Fruit fly (Drosophila melanogaster) whole organism, embryonic: Measurements from ENCODE around the gene CG31948.

Experiments used
- B-H2 ChIP-seq: fragments of 200-800 bp; sonication (Bioruptor generic); optimal IDR thresholded peaks from 2 replicates; lab custom pipeline; 2018; ENCODE audit warnings: missing biosample characterization, mild to moderate bottlenecking, missing genetic modification characterization
- CG1024 ChIP-seq: fragments of 200-800 bp; sonication (Bioruptor generic); IDR thresholded peaks from 2 replicates; pipeline ENCODE4 v1.3.6; 2022; ENCODE audit warnings: missing biosample characterization, missing genetic modification characterization
- CG10431 ChIP-seq: fragments of 200-800 bp; sonication (Bioruptor generic); optimal IDR thresholded peaks from 3 replicates; lab custom pipeline; 2018; ENCODE audit warnings: missing biosample characterization, mild to moderate bottlenecking, missing genetic modification characterization
- CG11093 ChIP-seq: fragments of 200-800 bp; sonication (Bioruptor generic); IDR thresholded peaks from 3 replicates; pipeline ENCODE4 v1.3.6; 2022; ENCODE audit warnings: missing biosample characterization, missing genetic modification characterization
- CG11695 ChIP-seq: fragments of 200-800 bp; sonication (Bioruptor generic); IDR thresholded peaks from 3 replicates; pipeline ENCODE4 v1.3.6; 2022; ENCODE audit warnings: missing biosample characterization, missing genetic modification characterization
- CG13123 ChIP-seq: fragments of 200-800 bp; sonication (Bioruptor generic); optimal IDR thresholded peaks from 2 replicates; lab custom pipeline; 2016; ENCODE audit warnings: missing biosample characterization, missing genetic modification characterization
- CG13894 ChIP-seq: fragments of 200-800 bp; sonication (Bioruptor generic); optimal IDR thresholded peaks from 3 replicates; lab custom pipeline; 2018; ENCODE audit warnings: missing biosample characterization, mild to moderate bottlenecking, missing genetic modification characterization, moderate library complexity
- CG14441 ChIP-seq: fragments of 200-800 bp; sonication (Bioruptor generic); IDR thresholded peaks from 2 replicates; pipeline ENCODE4 v1.3.6; 2022; ENCODE audit warnings: missing biosample characterization, missing genetic modification characterization
- CG1602 ChIP-seq: fragments of 200-800 bp; sonication (Bioruptor generic); optimal IDR thresholded peaks from 3 replicates; lab custom pipeline; 2016; ENCODE audit warnings: missing biosample characterization, missing genetic modification characterization
- CG1647 ChIP-seq: fragments of 200-800 bp; sonication (Bioruptor generic); optimal IDR thresholded peaks from 3 replicates; lab custom pipeline; 2016; ENCODE audit warnings: missing biosample characterization, missing genetic modification characterization
- CG16779 ChIP-seq: fragments of 200-800 bp; sonication (Bioruptor generic); IDR thresholded peaks from 2 replicates; pipeline ENCODE4 v1.3.6; 2022; ENCODE audit warnings: missing biosample characterization, missing genetic modification characterization
- CG17612 ChIP-seq: fragments of 200-800 bp; sonication (Bioruptor generic); IDR thresholded peaks from 2 replicates; pipeline ENCODE4 v1.3.6; 2022; ENCODE audit warnings: missing biosample characterization, missing genetic modification characterization
- CG2129 ChIP-seq: fragments of 200-800 bp; sonication (Bioruptor generic); IDR thresholded peaks from 2 replicates; pipeline ENCODE4 v1.3.6; 2022; ENCODE audit warnings: missing biosample characterization, missing genetic modification characterization; ENCODE audit not compliant: partially characterized antibody
- CG32767 ChIP-seq: fragments of 200-800 bp; sonication (Bioruptor generic); IDR thresholded peaks from 2 replicates; pipeline ENCODE4 v1.3.6; 2022; ENCODE audit warnings: missing biosample characterization, missing genetic modification characterization
- CG7987 ChIP-seq: fragments of 200-800 bp; sonication (Bioruptor generic); optimal IDR thresholded peaks from 2 replicates; lab custom pipeline; 2018; ENCODE audit warnings: missing biosample characterization, mild to moderate bottlenecking, missing genetic modification characterization, moderate library complexity
- CG8290 ChIP-seq, 3 experiments: fragments of 200-800 bp; sonication (Bioruptor generic); optimal IDR thresholded peaks; 2 replicates each; lab custom pipeline; 2016 to 2019; ENCODE audit warnings: missing biosample characterization in 3 of 3, missing genetic modification characterization in 3 of 3, mild to moderate bottlenecking in 2 of 3, moderate library complexity in 1 of 3
- Chrac-16 ChIP-seq: fragments of 200-800 bp; sonication (Bioruptor generic); optimal IDR thresholded peaks from 3 replicates; lab custom pipeline; 2016; ENCODE audit warnings: missing biosample characterization, missing genetic modification characterization
- Dbx ChIP-seq: fragments of 200-800 bp; sonication (Bioruptor generic); IDR thresholded peaks from 3 replicates; pipeline ENCODE4 v1.3.6; 2022; ENCODE audit warnings: missing biosample characterization, missing genetic modification characterization
- Dp ChIP-seq: fragments of 200-800 bp; sonication (Bioruptor generic); optimal IDR thresholded peaks from 2 replicates; lab custom pipeline; 2018; ENCODE audit warnings: missing biosample characterization, mild to moderate bottlenecking, missing genetic modification characterization, moderate library complexity
- Elba2 ChIP-seq: fragments of 200-800 bp; sonication (Bioruptor generic); optimal IDR thresholded peaks from 3 replicates; lab custom pipeline; 2016; ENCODE audit warnings: missing biosample characterization, missing genetic modification characterization
- HLH4C ChIP-seq: fragments of 200-800 bp; sonication (Bioruptor generic); IDR thresholded peaks from 3 replicates; pipeline ENCODE4 v1.3.6; 2022; ENCODE audit warnings: missing biosample characterization, missing genetic modification characterization; ENCODE audit not compliant: partially characterized antibody
- Hr78 ChIP-seq, 2 experiments: fragments of 200-800 bp in 1 of 2; fragments of >200 bp in 1 of 2; sonication (Bioruptor generic) in 1 of 2; optimal IDR thresholded peaks; 2 replicates each; lab custom pipeline; 2017 to 2019; ENCODE audit warnings: missing biosample characterization in 2 of 2, missing genetic modification characterization in 2 of 2, mild to moderate bottlenecking in 1 of 2, moderate library complexity in 1 of 2
- Hsf ChIP-seq: fragments of 200-800 bp; sonication (Bioruptor generic); optimal IDR thresholded peaks from 3 replicates; lab custom pipeline; 2016; ENCODE audit warnings: missing biosample characterization, missing genetic modification characterization
- Lhr ChIP-seq: fragments of 200-800 bp; sonication (Bioruptor generic); optimal IDR thresholded peaks from 3 replicates; lab custom pipeline; 2017; ENCODE audit warnings: mild to moderate bottlenecking, missing biosample characterization, missing genetic modification reagents, missing genetic modification characterization
- Lim3 ChIP-seq: fragments of 200-800 bp; sonication (Bioruptor generic); IDR thresholded peaks from 2 replicates; pipeline ENCODE4 v1.3.6; 2022; ENCODE audit warnings: missing biosample characterization, missing genetic modification characterization
- MBD-R2 ChIP-seq: fragments of 200-800 bp; sonication (Bioruptor generic); IDR thresholded peaks from 2 replicates; pipeline ENCODE4 v1.3.6; 2022; ENCODE audit warnings: missing biosample characterization, missing genetic modification characterization
- MTF-1 ChIP-seq: fragments of 200-800 bp; sonication (Bioruptor generic); optimal IDR thresholded peaks from 2 replicates; lab custom pipeline; 2018; ENCODE audit warnings: missing biosample characterization, mild to moderate bottlenecking, missing genetic modification characterization, borderline replicate concordance
- Mad ChIP-seq: fragments of 200-800 bp; sonication (Bioruptor generic); optimal IDR thresholded peaks from 2 replicates; lab custom pipeline; 2016; ENCODE audit warnings: missing biosample characterization, missing genetic modification characterization
- Mes4 ChIP-seq: fragments of 200-800 bp; sonication (Bioruptor generic); optimal IDR thresholded peaks from 2 replicates; lab custom pipeline; 2016; ENCODE audit warnings: missing biosample characterization, missing genetic modification characterization
- Optix ChIP-seq: fragments of 200-800 bp; sonication (Bioruptor generic); IDR thresholded peaks from 3 replicates; pipeline ENCODE4 v1.3.6; 2022; ENCODE audit warnings: missing biosample characterization, missing genetic modification characterization
- Rx ChIP-seq: fragments of 200-800 bp; sonication (Bioruptor generic); IDR thresholded peaks from 2 replicates; pipeline ENCODE4 v1.3.6; 2022; ENCODE audit warnings: missing biosample characterization, missing genetic modification characterization
- Sox102F ChIP-seq: fragments of 200-800 bp; sonication (Bioruptor generic); optimal IDR thresholded peaks from 2 replicates; lab custom pipeline; 2018; ENCODE audit warnings: missing biosample characterization, mild to moderate bottlenecking, missing genetic modification characterization, moderate library complexity
- Spps ChIP-seq: fragments of 200-800 bp; sonication (Bioruptor generic); optimal IDR thresholded peaks from 2 replicates; lab custom pipeline; 2018; ENCODE audit warnings: missing biosample characterization, mild to moderate bottlenecking, missing genetic modification characterization
- ab ChIP-seq: fragments of 200-800 bp; sonication (Bioruptor generic); optimal IDR thresholded peaks from 2 replicates; lab custom pipeline; 2016; ENCODE audit warnings: missing biosample characterization, missing genetic modification characterization
- ac ChIP-seq: fragments of 200-800 bp; sonication (Bioruptor generic); optimal IDR thresholded peaks from 3 replicates; lab custom pipeline; 2017; ENCODE audit warnings: missing biosample characterization, mild to moderate bottlenecking, missing genetic modification characterization
- ash1 ChIP-seq: fragments of 200-800 bp; sonication (Bioruptor generic); optimal IDR thresholded peaks from 2 replicates; lab custom pipeline; 2018; ENCODE audit warnings: missing biosample characterization, mild to moderate bottlenecking, missing genetic modification characterization
- chn ChIP-seq: fragments of 200-800 bp; sonication (Bioruptor generic); optimal IDR thresholded peaks from 2 replicates; lab custom pipeline; 2016; ENCODE audit warnings: missing biosample characterization, missing genetic modification characterization
- dpn ChIP-seq, 2 experiments: fragments of 200-800 bp; sonication (Bioruptor generic); optimal IDR thresholded peaks; 3 replicates each; lab custom pipeline; 2016; ENCODE audit warnings: missing biosample characterization in 2 of 2, missing genetic modification characterization in 2 of 2
- pb ChIP-seq: fragments of 200-800 bp; sonication (Bioruptor generic); optimal IDR thresholded peaks from 3 replicates; lab custom pipeline; 2016; ENCODE audit warnings: missing biosample characterization, missing genetic modification characterization
- pros ChIP-seq: fragments of 200-800 bp; sonication (Bioruptor generic); optimal IDR thresholded peaks from 3 replicates; lab custom pipeline; 2019; ENCODE audit warnings: missing biosample characterization, mild to moderate bottlenecking, missing genetic modification characterization, moderate library complexity
- row ChIP-seq: fragments of 200-800 bp; sonication (Bioruptor generic); IDR thresholded peaks from 3 replicates; pipeline ENCODE4 v1.3.6; 2022; ENCODE audit warnings: missing biosample characterization, missing genetic modification characterization
- scrt ChIP-seq: fragments of 200-800 bp; sonication (Bioruptor generic); optimal IDR thresholded peaks from 2 replicates; lab custom pipeline; 2018; ENCODE audit warnings: missing biosample characterization, mild to moderate bottlenecking, missing genetic modification characterization, moderate library complexity
- sd ChIP-seq: fragments of 200-800 bp; sonication (Bioruptor generic); optimal IDR thresholded peaks from 3 replicates; lab custom pipeline; 2018; ENCODE audit warnings: missing biosample characterization, mild to moderate bottlenecking, missing genetic modification characterization, moderate library complexity
- sna ChIP-seq: fragments of 200-800 bp; sonication (Bioruptor generic); IDR thresholded peaks from 2 replicates; pipeline ENCODE4 v1.3.6; 2022; ENCODE audit warnings: missing biosample characterization, missing genetic modification characterization; ENCODE audit not compliant: partially characterized antibody
- so ChIP-seq: fragments of 200-800 bp; sonication (Bioruptor generic); IDR thresholded peaks from 3 replicates; pipeline ENCODE4 v1.3.6; 2022; ENCODE audit warnings: missing biosample characterization, missing genetic modification characterization
- tgo ChIP-seq: fragments of 200-800 bp; sonication (Bioruptor generic); IDR thresholded peaks from 3 replicates; pipeline ENCODE4 v1.3.6; 2022; ENCODE audit warnings: missing biosample characterization, missing genetic modification characterization
- tna ChIP-seq: fragments of 200-800 bp; sonication (Bioruptor generic); IDR thresholded peaks from 2 replicates; pipeline ENCODE4 v1.3.6; 2022; ENCODE audit warnings: missing biosample characterization, missing genetic modification characterization; ENCODE audit not compliant: partially characterized antibody
- zf30C ChIP-seq: fragments of 200-800 bp; sonication (Bioruptor generic); optimal IDR thresholded peaks from 3 replicates; lab custom pipeline; 2018; ENCODE audit warnings: missing biosample characterization, mild to moderate bottlenecking, missing genetic modification characterization

CG31948 gene

DNA sequence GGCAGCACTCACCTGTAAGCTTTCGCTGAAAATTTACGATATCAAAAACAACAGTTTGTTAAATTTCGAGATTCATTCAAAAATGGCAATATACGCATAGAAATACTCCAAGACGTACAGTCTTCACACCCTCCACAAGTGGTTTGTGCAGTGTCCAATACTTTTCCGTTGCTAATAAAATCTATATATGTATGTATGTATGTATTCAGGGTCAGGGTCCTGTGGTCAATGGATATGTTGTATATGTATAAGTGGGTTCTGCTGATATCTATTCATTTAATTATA lies 40.2 kb downstream of the CG31948 start (continued):
- no peak for TF ChIP-seq B-H2 (GFP tag; lab: Kevin White, UChicago)
- TF ChIP-seq zf30C = no peak
- TF ChIP-seq CG11695 (GFP tag; lab: Robert Waterston, UW) = peak; percentile 15; the same call in 1 of the 3 replicates
- 0 out of 2 replicates have a peak, but pooled peaks have one; percentile 11 for TF ChIP-seq CG16779 (GFP tag; lab: Robert Waterston, UW)
- no peak for TF ChIP-seq Spps (tag; lab: Kevin White, UChicago)
- TF ChIP-seq Optix = no peak
- no peak for TF ChIP-seq pb
- no peak for TF ChIP-seq Dp
- no peak for TF ChIP-seq Rx (GFP tag; lab: Robert Waterston, UW)

- TF ChIP-seq Hr78 (GFP tag; optimal IDR thresholded peaks at IDR 0.05; lab: Kevin White, UChicago) (no peak), MTF-1 (GFP tag; lab: Kevin White, UChicago) (peak; percentile 70), row (GFP tag; lab: Robert Waterston, UW) (peak; percentile 62), dpn (GFP tag; optimal IDR thresholded peaks at IDR 0.05; lab: Kevin White, UChicago) (peak in 1 of 2 experiments; percentile 57), CG1024 (GFP tag; lab: Robert Waterston, UW) (0 out of 2 replicates have a peak, but pooled peaks have one; percentile 21), CG14441 (GFP tag; lab: Robert Waterston, UW) (peak; percentile 63), ab (no peak), ac (GFP tag; lab: Kevin White, UChicago) (peak; percentile 72), tgo (GFP tag; lab: Robert Waterston, UW) (peak; percentile 28; the same call in 1 of the 3 replicates), HLH4C (GFP tag; lab: Robert Waterston, UW) (peak; percentile 95), so (GFP tag; lab: Robert Waterston, UW) (peak; percentile 52), Sox102F (GFP tag; lab: Kevin White, UChicago) (peak; percentile 40), CG2129 (GFP tag; lab: Robert Waterston, UW) (peak; percentile 89), CG1647 (peak; percentile 32), CG1602 (GFP tag; lab: Kevin White, UChicago) (peak; percentile 20), CG10431 (GFP tag; lab: Kevin White, UChicago) (peak; percentile 82), CG8290 (GFP tag; optimal IDR thresholded peaks at IDR 0.05; lab: Kevin White, UChicago) (peak; percentile 35), CG8290 (tag; optimal IDR thresholded peaks at IDR 0.05; lab: Kevin White, UChicago) (peak; percentile 72 to 80), Lhr (peak; percentile 69), ash1 (no peak), Elba2 (GFP tag; lab: Kevin White, UChicago) (no peak), MBD-R2 (peak; percentile 90), CG13123 (no peak), Dbx (GFP tag; lab: Robert Waterston, UW) (peak; percentile 56; the same call in 2 of the 3 replicates), chn (peak; percentile 48), CG17612 (GFP tag; lab: Robert Waterston, UW) (no peak; the same call in 1 of the 2 replicates), tna (peak; percentile 73; the same call in 1 of the 2 replicates), Lim3 (GFP tag; lab: Robert Waterston, UW) (no peak), Hsf (GFP tag; lab: Kevin White, UChicago) (peak; percentile 74), CG7987 (GFP tag; lab: Kevin White, UChicago) (peak; percentile 89), CG13894 (peak; percentile 36), Mes4 (GFP tag; lab: Kevin White, UChicago) (peak; percentile 73), sd (tag; lab: Kevin White, UChicago) (peak; percentile 40), Chrac-16 (GFP tag; lab: Kevin White, UChicago) (no peak), sna (GFP tag; lab: Robert Waterston, UW) (peak; percentile 82), pros (GFP tag; lab: Kevin White, UChicago) (no peak), Mad (peak; percentile 73), CG11093 (GFP tag; lab: Robert Waterston, UW) (no peak), CG32767 (GFP tag; lab: Robert Waterston, UW) (0 out of 2 replicates have a peak, but pooled peaks have one; percentile 25), scrt (peak; percentile 89)
Measured at dm6 chr2L:2375655-2376417, 40.7 kb downstream of the CG31948 start, which contains the start of gene Atxn7. Atxn7 (plus strand) TSS chr2L:2375841.
